Fruit fly (Drosophila melanogaster): ENCODE results near the gene Set8.

The Set8 gene

dm6 chr3R:14369481-14370198 is 53.8 kb downstream of the Set8 start (continued):
- TF ChIP-seq row (GFP tag; IDR thresholded peaks at IDR 0.05) (peak; percentile 15; the same call in 1 of the 3 replicates), CG2199 (GFP tag; IDR thresholded peaks at IDR 0.05) (peak; percentile 42), Atf6 (GFP tag; IDR thresholded peaks at IDR 0.05) (peak; percentile 48), CG15514 (GFP tag; optimal IDR thresholded peaks at IDR 0.05) (peak; percentile 14), CG8359 (GFP tag; optimal IDR thresholded peaks at IDR 0.05; ENCODE audit: borderline replicate concordance) (peak; percentile 40), trh (GFP tag; optimal IDR thresholded peaks at IDR 0.05) (no peak), CG14667 (GFP tag; IDR thresholded peaks at IDR 0.05) (no peak), z (GFP tag; IDR thresholded peaks at IDR 0.05) (no peak), bbx (GFP tag; IDR thresholded peaks at IDR 0.05; ENCODE audit: partially characterized antibody) (peak; percentile 39; the same call in 1 of the 2 replicates), sna (GFP tag; IDR thresholded peaks at IDR 0.05; ENCODE audit: partially characterized antibody) (0 out of 2 replicates have a peak, but pooled peaks have one; percentile 42), CG3407 (GFP tag; optimal IDR thresholded peaks at IDR 0.05) (no peak), CG6175 (GFP tag; IDR thresholded peaks at IDR 0.05) (peak; percentile 81), Jarid2 (GFP tag; optimal IDR thresholded peaks at IDR 0.05) (peak; percentile 87), CG2120 (GFP tag; optimal IDR thresholded peaks at IDR 0.05) (peak; percentile 19), D19B (GFP tag; optimal IDR thresholded peaks at IDR 0.05) (no peak), CG7357 (GFP tag; IDR thresholded peaks at IDR 0.05) (no peak), ci (GFP tag; IDR thresholded peaks at IDR 0.05) (peak; percentile 65; the same call in 2 of the 3 replicates), HLH4C (GFP tag; IDR thresholded peaks at IDR 0.05; ENCODE audit: partially characterized antibody) (peak; percentile 45; the same call in 1 of the 3 replicates), cg (GFP tag; optimal IDR thresholded peaks at IDR 0.05) (peak; percentile 46), NK7.1 (GFP tag; optimal IDR thresholded peaks at IDR 0.05) (peak; percentile 8), Ssrp (tag; optimal IDR thresholded peaks at IDR 0.05) (no peak), CG9932 (GFP tag; IDR thresholded peaks at IDR 0.05) (peak; percentile 31), CG34224 (GFP tag; IDR thresholded peaks at IDR 0.05; ENCODE audit: partially characterized antibody) (peak; percentile 24; the same call in 1 of the 3 replicates), Scr (GFP tag; IDR thresholded peaks at IDR 0.05; ENCODE audit: partially characterized antibody) (0 out of 2 replicates have a peak, but pooled peaks have one; percentile 21), CG14965 (GFP tag; optimal IDR thresholded peaks at IDR 0.05; ENCODE audit: borderline replicate concordance) (no peak), CG13624 (GFP tag; optimal IDR thresholded peaks at IDR 0.05) (peak; percentile 24), Dbx (GFP tag; IDR thresholded peaks at IDR 0.05) (peak; percentile 59; the same call in 2 of the 3 replicates), pb (GFP tag; optimal IDR thresholded peaks at IDR 0.05) (no peak), mld (GFP tag; IDR thresholded peaks at IDR 0.05; ENCODE audit: partially characterized antibody) (no peak), sens-2 (GFP tag; IDR thresholded peaks at IDR 0.05) (0 out of 2 replicates have a peak, but pooled peaks have one; percentile 9), gsb-n (tag; optimal IDR thresholded peaks at IDR 0.05) (peak; percentile 69), Med (GFP tag) (peak; percentile 79), amos (GFP tag; IDR thresholded peaks at IDR 0.05; ENCODE audit: partially characterized antibody) (peak; percentile 25; the same call in 1 of the 2 replicates), CG6683 (GFP tag; optimal IDR thresholded peaks at IDR 0.05) (no peak), Nf-YA (GFP tag; IDR thresholded peaks at IDR 0.05) (0 out of 2 replicates have a peak, but pooled peaks have one; percentile 21), yki (optimal IDR thresholded peaks at IDR 0.05) (no peak), CG12769 (tag; optimal IDR thresholded peaks at IDR 0.05) (peak; percentile 5), slbo (GFP tag; IDR thresholded peaks at IDR 0.05) (peak; percentile 39; the same call in 1 of the 2 replicates), Adf1 (GFP tag; IDR thresholded peaks at IDR 0.05) (peak; percentile 91), CG10543 (GFP tag; optimal IDR thresholded peaks at IDR 0.05) (peak; percentile 3), sqz (GFP tag; optimal IDR thresholded peaks at IDR 0.05) (no peak)

Data from whole organism, embryonic.